Worm (Caenorhabditis elegans) whole organism, L4 larva: ENCODE results near the gene mlc-6.

ENCODE experiments used
- fos-1 ChIP-seq: fragments of 150-350 bp; optimal IDR thresholded peaks from 2 replicates; lab custom pipeline; 2014; ENCODE audit warnings: missing biosample characterization, missing genetic modification characterization
- hlh-30 ChIP-seq: sonication (generic microtip); optimal IDR thresholded peaks from 2 replicates; lab custom pipeline; 2017; ENCODE audit warnings: antibody characterized with exemption, mild to moderate bottlenecking, missing genetic modification characterization, missing compliant biosample characterization; ENCODE audit not compliant: insufficient read depth
- lsy-2 ChIP-seq, 2 experiments: fragments of 150-350 bp in 1 of 2; sonication (generic microtip) in 1 of 2; optimal IDR thresholded peaks; 2 replicates each; lab custom pipeline; 2014 to 2017; ENCODE audit warnings: missing biosample characterization in 2 of 2, missing genetic modification characterization in 2 of 2
- pqm-1 ChIP-seq: sonication (generic microtip); optimal IDR thresholded peaks from 2 replicates; lab custom pipeline; 2017; ENCODE audit warnings: missing biosample characterization, missing genetic modification characterization
- snpc-4 ChIP-seq: fragments of 150-350 bp; optimal IDR thresholded peaks from 2 replicates; lab custom pipeline; 2014; ENCODE audit warnings: missing biosample characterization, missing genetic modification characterization
- ztf-11 ChIP-seq: fragments of 150-350 bp; optimal IDR thresholded peaks from 2 replicates; lab custom pipeline; 2014; ENCODE audit warnings: missing biosample characterization, missing genetic modification characterization

DNA sequence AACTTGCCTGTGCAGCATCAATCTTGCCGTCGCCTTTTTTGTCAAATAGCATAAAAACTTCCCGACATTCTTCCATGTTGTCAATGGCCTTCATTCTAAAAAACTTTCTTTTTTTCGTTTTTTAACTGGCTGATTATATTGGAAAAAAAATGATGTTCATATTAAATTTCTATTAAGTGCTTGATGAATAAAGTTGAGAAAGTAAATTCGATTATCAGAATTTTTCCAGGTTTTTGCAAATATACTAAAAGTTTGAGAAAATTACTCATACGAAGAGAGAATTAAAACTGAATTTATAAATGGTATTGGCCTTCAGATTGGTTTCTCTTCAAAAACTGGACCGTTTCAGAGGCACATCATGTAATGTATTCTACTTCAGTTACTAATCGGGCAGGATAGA lies at the start of gene mlc-6:
- TF ChIP-seq pqm-1 (tag; lab: Kevin White, UChicago) (no peak), snpc-4 (tag; lab: Kevin White, UChicago) (no peak), fos-1 (no peak), lsy-2 (tag; optimal IDR thresholded peaks at IDR 0.05; lab: Kevin White, UChicago) (no peak), ztf-11 (tag; lab: Kevin White, UChicago) (no peak), hlh-30 (tag; lab: Kevin White, UChicago) (no peak)
